Worm (Caenorhabditis elegans) whole organism, midembryonic: Measurements from ENCODE around the gene F46C5.1.

Experiments
- T22C8.4 ChIP-seq: fragments of 200-800 bp; sonication (Bioruptor generic); IDR thresholded peaks from 2 replicates; pipeline ENCODE4 v1.3.6; 2022; ENCODE audit warnings: missing genetic modification characterization, missing compliant biosample characterization
- cog-1 ChIP-seq: sonication (generic microtip); optimal IDR thresholded peaks from 2 replicates; lab custom pipeline; 2016; ENCODE audit warnings: missing genetic modification characterization, missing compliant biosample characterization
- flt-1 ChIP-seq: fragments of 200-800 bp; sonication (Bioruptor generic); IDR thresholded peaks from 2 replicates; pipeline ENCODE4 v1.3.6; 2022; ENCODE audit warnings: missing genetic modification characterization, missing compliant biosample characterization
- klf-2 ChIP-seq: fragments of 200-800 bp; sonication (Bioruptor generic); conservative IDR thresholded peaks from 2 replicates; pipeline ENCODE4 v1.3.6; 2022; ENCODE audit warnings: missing genetic modification reagents, missing genetic modification characterization, missing compliant biosample characterization
- med-1 ChIP-seq: sonication (generic microtip); optimal IDR thresholded peaks from 2 replicates; lab custom pipeline; 2017; ENCODE audit warnings: missing genetic modification characterization, mild to moderate bottlenecking, missing compliant biosample characterization, antibody characterized with exemption, missing genetic modification reagents; ENCODE audit not compliant: insufficient read depth
- ref-1 ChIP-seq: fragments of 200-800 bp; sonication (Bioruptor generic); conservative IDR thresholded peaks from 2 replicates; pipeline ENCODE4 v1.3.6; 2022; ENCODE audit warnings: missing genetic modification reagents, missing genetic modification characterization, missing compliant biosample characterization
- tab-1 ChIP-seq: fragments of 200-800 bp; sonication (Bioruptor generic); IDR thresholded peaks from 2 replicates; pipeline ENCODE4 v1.3.6; 2022; ENCODE audit warnings: missing genetic modification characterization, missing compliant biosample characterization
- ztf-23 ChIP-seq: fragments of 200-800 bp; sonication (Bioruptor generic); IDR thresholded peaks from 2 replicates; pipeline ENCODE4 v1.3.6; 2022; ENCODE audit warnings: missing genetic modification reagents, missing genetic modification characterization, missing compliant biosample characterization
- ztf-29 ChIP-seq: fragments of 200-800 bp; sonication (Bioruptor generic); IDR thresholded peaks from 2 replicates; pipeline ENCODE4 v1.3.6; 2022; ENCODE audit warnings: missing genetic modification reagents, missing genetic modification characterization, missing compliant biosample characterization

Gene F46C5.1

DNA sequence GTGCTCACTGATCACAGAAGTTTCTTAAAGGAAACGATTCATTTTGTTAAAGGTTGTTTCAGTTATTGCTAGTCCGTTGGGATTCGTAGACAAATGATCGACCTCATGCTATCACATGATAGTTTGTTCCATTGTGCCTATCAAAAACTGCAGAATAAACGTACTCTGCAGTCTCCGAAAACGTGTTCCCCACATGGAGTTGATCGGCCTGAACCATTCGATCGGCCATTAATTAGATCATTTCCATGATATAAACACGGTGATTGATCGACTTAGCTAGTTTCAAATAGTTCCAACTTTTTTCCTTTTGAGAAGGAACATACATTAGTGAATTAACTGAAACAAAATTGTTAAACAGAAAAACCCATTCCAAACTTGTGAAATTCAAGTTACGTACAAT lies 1.7 kb upstream of the F46C5.1 start:
- no peak for TF ChIP-seq tab-1
- TF ChIP-seq med-1 (GFP tag; lab: Kevin White, UChicago): no peak
- TF ChIP-seq ztf-23 (GFP tag; lab: Robert Waterston, UW): no peak
- no peak for TF ChIP-seq T22C8.4 (GFP tag; lab: Robert Waterston, UW)
- no peak for TF ChIP-seq ztf-29 (GFP tag; lab: Robert Waterston, UW)
- TF ChIP-seq flt-1 (GFP tag; lab: Robert Waterston, UW): no peak
- TF ChIP-seq ref-1 (GFP tag; lab: Robert Waterston, UW): no peak
- TF ChIP-seq cog-1 (tag; lab: Kevin White, UChicago): no peak
- TF ChIP-seq klf-2 (GFP tag; lab: Robert Waterston, UW): no peak

DNA sequence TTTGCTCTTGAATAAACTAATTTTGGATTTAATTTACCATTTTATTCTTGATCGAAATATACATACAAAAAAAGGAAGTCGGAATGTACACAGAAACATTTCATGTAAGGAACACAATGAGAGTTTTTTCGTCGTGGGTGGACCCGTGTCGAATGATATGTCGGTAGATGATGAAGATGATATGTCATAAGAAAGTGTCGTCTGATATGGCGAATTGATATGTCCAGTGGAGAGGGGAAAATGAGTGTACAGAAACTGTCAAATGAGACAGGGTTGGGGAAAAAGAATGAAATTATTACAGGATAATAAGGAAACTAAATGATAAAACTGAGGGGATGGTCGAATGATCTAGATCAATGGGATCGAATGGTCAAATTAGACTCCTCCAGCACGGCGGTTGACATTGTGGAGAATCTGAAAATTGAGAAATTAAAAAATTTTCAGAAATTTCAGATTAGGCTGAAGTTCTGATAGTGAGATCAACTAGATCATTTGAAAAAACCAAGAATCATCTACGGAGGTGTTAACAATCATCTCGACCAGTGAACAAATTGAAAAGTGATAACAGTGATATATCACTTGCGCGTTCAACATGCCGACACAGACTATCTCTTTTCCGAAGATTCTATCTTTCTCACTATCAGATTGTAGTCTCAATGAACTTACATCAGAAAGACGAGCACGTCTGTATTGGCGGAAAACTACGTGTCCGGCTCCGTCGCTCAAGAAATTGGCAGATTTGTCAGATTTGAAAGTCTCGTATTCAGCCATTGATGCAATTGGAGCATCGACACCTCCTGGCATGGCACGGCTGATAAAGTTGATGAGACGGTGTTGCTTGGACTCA lies 641 bp downstream of the F46C5.1 start:
- TF ChIP-seq med-1 (GFP tag; lab: Kevin White, UChicago) (no peak), cog-1 (tag; lab: Kevin White, UChicago) (no peak), klf-2 (GFP tag; lab: Robert Waterston, UW) (no peak), ztf-23 (GFP tag; lab: Robert Waterston, UW) (no peak), tab-1 (no peak), flt-1 (GFP tag; lab: Robert Waterston, UW) (no peak), T22C8.4 (GFP tag; lab: Robert Waterston, UW) (no peak), ztf-29 (GFP tag; lab: Robert Waterston, UW) (no peak), ref-1 (GFP tag; lab: Robert Waterston, UW) (no peak)

DNA sequence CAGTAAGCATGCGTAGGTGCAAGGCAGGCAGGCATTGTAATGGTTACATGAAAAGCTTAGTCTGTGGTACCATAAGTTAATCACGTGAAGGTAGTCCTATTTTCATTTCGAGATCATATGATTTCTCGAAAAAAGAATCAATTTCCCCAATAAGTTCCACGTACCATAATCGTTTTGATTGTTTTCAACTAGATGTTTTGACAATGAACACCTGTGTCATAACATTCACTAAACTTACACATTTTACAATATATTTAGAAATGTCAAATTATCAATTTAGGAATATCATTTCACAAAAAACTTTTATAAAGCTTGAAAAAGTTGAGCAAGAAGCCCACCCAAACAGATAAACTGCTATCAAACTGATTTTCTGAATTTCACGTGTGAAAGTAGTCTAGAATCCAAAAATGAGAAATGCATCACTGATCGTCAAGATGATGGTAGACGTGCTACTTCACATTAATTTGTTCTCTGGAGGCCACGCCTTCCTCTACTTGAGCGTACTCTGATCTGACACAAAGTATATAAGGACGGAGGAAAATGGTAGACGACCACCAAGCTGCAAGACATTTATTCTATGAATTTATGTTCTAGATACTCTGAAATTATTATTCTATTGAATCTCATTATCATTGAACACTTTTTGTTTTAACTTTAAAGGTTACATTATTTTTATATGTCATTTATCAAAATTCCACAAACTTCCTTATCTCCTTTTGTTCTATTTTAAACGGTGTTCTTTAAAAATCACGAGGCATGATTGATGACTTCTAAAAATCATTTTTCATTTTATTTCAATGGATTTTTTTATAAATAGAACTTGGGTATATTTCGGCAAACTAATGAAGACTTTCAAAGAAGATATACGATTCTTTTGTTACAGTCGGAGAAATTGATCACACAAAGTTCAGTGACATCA lies 1.8 kb downstream of the F46C5.1 start, which contains the start of gene F46C5.10:
Gene F46C5.10, minus strand, starts transcription at position 51 of the 919 bp plus-strand sequence.
- TF ChIP-seq cog-1 (tag; lab: Kevin White, UChicago) (no peak), klf-2 (GFP tag; lab: Robert Waterston, UW) (no peak), ztf-23 (GFP tag; lab: Robert Waterston, UW) (no peak), tab-1 (no peak), ztf-29 (GFP tag; lab: Robert Waterston, UW) (no peak), med-1 (GFP tag; lab: Kevin White, UChicago) (no peak), flt-1 (GFP tag; lab: Robert Waterston, UW) (no peak), ref-1 (GFP tag; lab: Robert Waterston, UW) (no peak), T22C8.4 (GFP tag; lab: Robert Waterston, UW) (no peak)

DNA sequence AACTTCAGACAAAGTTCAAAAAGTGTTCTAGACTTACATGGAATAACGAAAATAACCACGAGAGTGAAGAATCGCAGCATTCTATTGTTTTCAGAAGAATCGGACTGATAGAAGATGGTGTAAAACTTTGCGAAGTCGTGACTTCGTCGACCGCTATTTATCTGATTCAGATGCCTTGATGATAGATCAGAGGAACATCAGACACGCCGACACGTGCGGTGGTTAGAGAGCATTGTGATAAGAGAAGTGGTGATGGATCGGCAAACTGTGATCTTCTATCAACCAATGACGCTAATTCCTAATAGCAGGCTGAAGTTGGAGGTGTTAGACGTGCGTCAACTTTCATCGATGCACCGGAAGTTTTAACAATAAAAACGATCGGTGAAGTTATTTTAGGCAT lies 2.7 kb downstream of the F46C5.1 start:
- TF ChIP-seq T22C8.4 (GFP tag; lab: Robert Waterston, UW) (no peak), ref-1 (GFP tag; lab: Robert Waterston, UW) (no peak), ztf-23 (GFP tag; lab: Robert Waterston, UW) (no peak), flt-1 (GFP tag; lab: Robert Waterston, UW) (no peak), tab-1 (no peak), cog-1 (tag; lab: Kevin White, UChicago) (no peak), klf-2 (GFP tag; lab: Robert Waterston, UW) (no peak), med-1 (GFP tag; lab: Kevin White, UChicago) (no peak), ztf-29 (GFP tag; lab: Robert Waterston, UW) (no peak)

DNA sequence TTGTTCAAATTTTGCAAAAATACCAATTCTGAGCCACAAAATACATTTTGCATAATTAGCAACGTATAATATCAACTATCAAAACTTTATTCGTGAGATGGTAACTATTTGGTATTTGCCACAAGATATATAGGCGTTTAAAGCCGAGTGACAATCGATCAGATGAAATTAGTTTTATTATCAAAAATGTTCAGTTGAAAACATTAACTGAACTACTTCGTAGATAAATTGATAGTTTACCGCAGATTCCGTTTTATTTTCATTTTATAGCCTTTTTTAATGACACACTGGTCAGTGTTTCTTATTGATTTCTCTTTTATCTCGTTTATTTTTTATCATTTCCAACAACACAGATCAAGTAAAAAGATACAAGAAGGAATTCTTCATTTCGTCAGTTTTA lies 3.8 kb downstream of the F46C5.1 start:
- TF ChIP-seq cog-1 (tag; lab: Kevin White, UChicago) (no peak), ztf-29 (GFP tag; lab: Robert Waterston, UW) (no peak), ztf-23 (GFP tag; lab: Robert Waterston, UW) (no peak), T22C8.4 (GFP tag; lab: Robert Waterston, UW) (no peak)

DNA sequence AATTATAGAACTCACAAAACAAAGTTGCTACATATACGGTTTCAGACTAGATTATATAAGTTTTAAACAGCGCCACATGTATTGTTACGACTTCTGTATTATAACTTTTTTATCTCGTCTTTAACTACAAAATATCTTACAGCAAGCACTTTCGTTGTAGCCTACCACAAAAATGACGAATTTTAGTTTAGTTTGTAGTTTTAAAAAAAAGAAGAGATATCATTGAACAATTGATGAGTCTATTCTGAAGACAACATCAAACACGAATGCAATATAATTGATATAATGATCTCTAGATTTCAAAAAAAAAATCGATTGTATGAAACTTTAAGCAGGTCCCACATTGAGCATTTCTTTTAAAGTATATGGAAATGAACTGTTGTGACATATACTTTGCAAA lies 6.8 kb downstream of the F46C5.1 start:
- TF ChIP-seq ztf-29 (GFP tag; lab: Robert Waterston, UW) (no peak), tab-1 (no peak), med-1 (GFP tag; lab: Kevin White, UChicago) (no peak), T22C8.4 (GFP tag; lab: Robert Waterston, UW) (no peak), cog-1 (tag; lab: Kevin White, UChicago) (no peak), ref-1 (GFP tag; lab: Robert Waterston, UW) (no peak), klf-2 (GFP tag; lab: Robert Waterston, UW) (no peak), flt-1 (GFP tag; lab: Robert Waterston, UW) (no peak), ztf-23 (GFP tag; lab: Robert Waterston, UW) (no peak)

DNA sequence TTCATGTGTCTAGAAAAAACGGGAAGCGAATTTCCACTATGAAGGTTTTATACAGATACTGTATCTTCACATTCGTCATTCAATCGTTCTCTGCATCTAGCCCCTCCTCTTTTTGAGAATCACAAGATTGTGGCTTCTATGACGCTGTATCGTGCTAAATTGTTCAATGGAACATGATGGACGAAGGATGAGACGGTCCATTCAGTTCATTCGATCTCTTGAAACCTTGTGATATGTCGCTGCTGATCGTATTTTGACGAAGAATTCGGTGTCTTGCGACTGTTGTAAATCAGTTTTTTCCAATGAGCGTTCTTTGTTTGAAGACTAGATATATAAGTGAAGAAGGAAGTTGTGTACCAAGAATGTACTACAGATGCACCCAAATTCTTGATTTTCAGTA lies 7.3 kb downstream of the F46C5.1 start:
- TF ChIP-seq ztf-29 (GFP tag; lab: Robert Waterston, UW): no peak
- no peak for TF ChIP-seq tab-1
- TF ChIP-seq klf-2 (GFP tag; lab: Robert Waterston, UW): no peak
- TF ChIP-seq ztf-23 (GFP tag; lab: Robert Waterston, UW): no peak
- no peak for TF ChIP-seq med-1 (GFP tag; lab: Kevin White, UChicago)
- TF ChIP-seq flt-1 (GFP tag; lab: Robert Waterston, UW): no peak
- no peak for TF ChIP-seq T22C8.4 (GFP tag; lab: Robert Waterston, UW)
- no peak for TF ChIP-seq ref-1 (GFP tag; lab: Robert Waterston, UW)

DNA sequence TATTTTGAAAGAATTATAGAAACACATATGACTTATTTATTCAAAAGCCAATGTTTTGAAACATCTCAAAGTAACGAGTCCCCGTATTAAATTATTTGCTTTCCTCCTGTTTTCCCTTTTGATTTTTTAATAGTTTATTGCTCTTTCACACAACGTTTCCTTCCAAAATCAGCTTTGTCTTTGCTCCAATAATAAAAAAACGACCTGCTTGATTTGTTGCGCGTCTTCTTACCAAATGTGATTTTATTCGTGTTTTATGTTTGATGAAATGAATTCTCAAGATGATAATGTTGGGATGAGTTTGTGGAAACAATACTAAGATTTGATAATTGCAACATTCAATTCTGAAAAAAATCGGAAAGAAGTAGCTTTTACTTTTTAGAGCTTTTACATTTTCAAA lies 8.6 kb downstream of the F46C5.1 start:
- TF ChIP-seq tab-1 (no peak), med-1 (GFP tag; lab: Kevin White, UChicago) (no peak), ztf-29 (GFP tag; lab: Robert Waterston, UW) (no peak), klf-2 (GFP tag; lab: Robert Waterston, UW) (no peak), flt-1 (GFP tag; lab: Robert Waterston, UW) (no peak), ztf-23 (GFP tag; lab: Robert Waterston, UW) (no peak), ref-1 (GFP tag; lab: Robert Waterston, UW) (no peak), T22C8.4 (GFP tag; lab: Robert Waterston, UW) (no peak), cog-1 (tag; lab: Kevin White, UChicago) (no peak)
